Worm (Caenorhabditis elegans) whole organism, late embryonic: ENCODE measurements around the gene ref-1.

Source experiments
- C08G9.2 ChIP-seq: sonication (generic microtip); optimal IDR thresholded peaks from 2 replicates; lab custom pipeline; 2016; ENCODE audit warnings: mild to moderate bottlenecking, missing genetic modification characterization, moderate library complexity, missing compliant biosample characterization
- C38D4.7 ChIP-seq: fragments of 200-800 bp; sonication (Bioruptor generic); optimal IDR thresholded peaks from 2 replicates; lab custom pipeline; 2018; ENCODE audit warnings: mild to moderate bottlenecking, missing genetic modification characterization, moderate library complexity, missing compliant biosample characterization
- F13H6.1 ChIP-seq: sonication (generic microtip); optimal IDR thresholded peaks from 2 replicates; lab custom pipeline; 2016; ENCODE audit warnings: missing genetic modification characterization, missing compliant biosample characterization
- K02D7.2 ChIP-seq: sonication (generic microtip); optimal IDR thresholded peaks from 2 replicates; lab custom pipeline; 2017; ENCODE audit warnings: mild to moderate bottlenecking, missing genetic modification characterization, missing compliant biosample characterization
- K09A11.1 ChIP-seq: sonication (generic microtip); optimal IDR thresholded peaks from 2 replicates; lab custom pipeline; 2017; ENCODE audit warnings: antibody characterized with exemption, mild to moderate bottlenecking, missing genetic modification characterization, missing compliant biosample characterization; ENCODE audit not compliant: insufficient read depth
- T23F11.4 ChIP-seq: fragments of 200-800 bp; sonication (Bioruptor generic); optimal IDR thresholded peaks from 2 replicates; lab custom pipeline; 2018; ENCODE audit warnings: mild to moderate bottlenecking, missing genetic modification characterization, missing compliant biosample characterization
- Y22D7AL.16 ChIP-seq: sonication (generic microtip); optimal IDR thresholded peaks from 2 replicates; lab custom pipeline; 2016; ENCODE audit warnings: missing genetic modification characterization, missing compliant biosample characterization
- ahr-1 ChIP-seq: sonication (generic microtip); optimal IDR thresholded peaks from 2 replicates; lab custom pipeline; 2016; ENCODE audit warnings: missing genetic modification characterization, missing compliant biosample characterization
- ama-1 ChIP-seq: fragments of 150-350 bp; optimal IDR thresholded peaks from 2 replicates; lab custom pipeline; 2014
- ceh-14 ChIP-seq: sonication (generic microtip); optimal IDR thresholded peaks from 2 replicates; lab custom pipeline; 2016; ENCODE audit warnings: missing genotype, missing genetic modification characterization, missing compliant biosample characterization
- ceh-18 ChIP-seq: sonication (generic microtip); optimal IDR thresholded peaks from 2 replicates; lab custom pipeline; 2016; ENCODE audit warnings: missing genetic modification characterization, missing compliant biosample characterization
- ceh-19 ChIP-seq: fragments of 200-800 bp; sonication (Bioruptor generic); optimal IDR thresholded peaks from 2 replicates; lab custom pipeline; 2018; ENCODE audit warnings: mild to moderate bottlenecking, missing genetic modification characterization, missing compliant biosample characterization
- ceh-22 ChIP-seq: sonication (generic microtip); optimal IDR thresholded peaks from 2 replicates; lab custom pipeline; 2017; ENCODE audit warnings: missing biosample characterization, missing genetic modification characterization
- ceh-24 ChIP-seq: sonication (generic microtip); optimal IDR thresholded peaks from 2 replicates; lab custom pipeline; 2016; ENCODE audit warnings: mild to moderate bottlenecking, missing genetic modification characterization, missing compliant biosample characterization
- ceh-48 ChIP-seq: sonication (generic microtip); optimal IDR thresholded peaks from 2 replicates; lab custom pipeline; 2016; ENCODE audit warnings: missing genetic modification characterization, inconsistent platforms, missing compliant biosample characterization
- ceh-6 ChIP-seq: fragments of 200-800 bp; sonication (Bioruptor generic); optimal IDR thresholded peaks from 2 replicates; lab custom pipeline; 2018; ENCODE audit warnings: mild to moderate bottlenecking, missing genetic modification characterization, missing compliant biosample characterization
- ceh-9 ChIP-seq: sonication (generic microtip); optimal IDR thresholded peaks from 2 replicates; lab custom pipeline; 2016; ENCODE audit warnings: mild to moderate bottlenecking, missing genetic modification characterization, inconsistent platforms, missing compliant biosample characterization
- dmd-4 ChIP-seq: sonication (generic microtip); optimal IDR thresholded peaks from 2 replicates; lab custom pipeline; 2016; ENCODE audit warnings: borderline replicate concordance, missing genetic modification characterization, missing compliant biosample characterization
- elt-4 ChIP-seq: sonication (generic microtip); optimal IDR thresholded peaks from 2 replicates; lab custom pipeline; 2016; ENCODE audit warnings: missing genetic modification characterization, missing compliant biosample characterization
- fax-1 ChIP-seq: sonication (generic microtip); optimal IDR thresholded peaks from 2 replicates; lab custom pipeline; 2016; ENCODE audit warnings: missing genotype, missing genetic modification characterization, missing compliant biosample characterization
- fkh-6 ChIP-seq: sonication (generic microtip); optimal IDR thresholded peaks from 2 replicates; lab custom pipeline; 2016; ENCODE audit warnings: missing genetic modification characterization, missing compliant biosample characterization
- gmeb-2 ChIP-seq: sonication (generic microtip); optimal IDR thresholded peaks from 2 replicates; lab custom pipeline; 2016; ENCODE audit warnings: missing genetic modification characterization, inconsistent platforms, missing compliant biosample characterization
- hlh-30 ChIP-seq: sonication (generic microtip); optimal IDR thresholded peaks from 2 replicates; lab custom pipeline; 2017; ENCODE audit warnings: antibody characterized with exemption, missing genetic modification characterization, missing compliant biosample characterization; ENCODE audit not compliant: insufficient read depth
- hlh-6 ChIP-seq: sonication (generic microtip); optimal IDR thresholded peaks from 2 replicates; lab custom pipeline; 2016; ENCODE audit warnings: missing genotype, missing genetic modification characterization, missing compliant biosample characterization
- hlh-8 ChIP-seq: sonication (generic microtip); optimal IDR thresholded peaks from 2 replicates; lab custom pipeline; 2016; ENCODE audit warnings: missing genotype, missing genetic modification characterization, missing compliant biosample characterization
- madf-2 ChIP-seq: sonication (generic microtip); optimal IDR thresholded peaks from 2 replicates; lab custom pipeline; 2017; ENCODE audit warnings: missing genetic modification characterization, missing compliant biosample characterization
- mec-3 ChIP-seq: sonication (generic microtip); optimal IDR thresholded peaks from 2 replicates; lab custom pipeline; 2016; ENCODE audit warnings: borderline replicate concordance, missing genetic modification characterization, missing compliant biosample characterization
- odd-2 ChIP-seq: sonication (generic microtip); optimal IDR thresholded peaks from 2 replicates; lab custom pipeline; 2017; ENCODE audit warnings: antibody characterized with exemption, mild to moderate bottlenecking, missing genetic modification characterization, missing compliant biosample characterization
- pag-3 ChIP-seq: sonication (generic microtip); optimal IDR thresholded peaks from 2 replicates; lab custom pipeline; 2016; ENCODE audit warnings: missing compliant biosample characterization, missing genetic modification characterization, borderline replicate concordance
- pat-9 ChIP-seq: fragments of 200-800 bp; sonication (Bioruptor generic); optimal IDR thresholded peaks from 2 replicates; lab custom pipeline; 2018; ENCODE audit warnings: mild to moderate bottlenecking, missing genetic modification characterization, moderate library complexity, missing compliant biosample characterization
- pax-1 ChIP-seq: fragments of 150-350 bp; optimal IDR thresholded peaks from 2 replicates; lab custom pipeline; 2014; ENCODE audit warnings: missing biosample characterization, missing genetic modification characterization
- pqm-1 ChIP-seq: sonication (generic microtip); optimal IDR thresholded peaks from 2 replicates; lab custom pipeline; 2016; ENCODE audit warnings: missing genetic modification characterization, missing compliant biosample characterization
- ref-2 ChIP-seq: sonication (generic microtip); optimal IDR thresholded peaks from 2 replicates; lab custom pipeline; 2016; ENCODE audit warnings: missing genetic modification characterization, missing compliant biosample characterization
- rnt-1 ChIP-seq: sonication (generic microtip); optimal IDR thresholded peaks from 2 replicates; lab custom pipeline; 2016; ENCODE audit warnings: missing genetic modification characterization, missing compliant biosample characterization
- sox-4 ChIP-seq: sonication (generic microtip); optimal IDR thresholded peaks from 2 replicates; lab custom pipeline; 2017; ENCODE audit warnings: mild to moderate bottlenecking, missing genetic modification characterization, inconsistent platforms, missing compliant biosample characterization
- syd-9 ChIP-seq: sonication (generic microtip); optimal IDR thresholded peaks from 2 replicates; lab custom pipeline; 2016; ENCODE audit warnings: mild to moderate bottlenecking, missing genetic modification characterization, moderate library complexity, missing compliant biosample characterization
- tbx-2 ChIP-seq: sonication (generic microtip); optimal IDR thresholded peaks from 2 replicates; lab custom pipeline; 2016; ENCODE audit warnings: missing genetic modification characterization, missing compliant biosample characterization
- ttx-3 ChIP-seq: sonication (generic microtip); optimal IDR thresholded peaks from 2 replicates; lab custom pipeline; 2016; ENCODE audit warnings: missing genetic modification reagents, missing genetic modification characterization, missing compliant biosample characterization
- unc-3 ChIP-seq, 2 experiments: fragments of 200-800 bp in 1 of 2; sonication (Bioruptor generic) in 1 of 2; sonication (generic microtip) in 1 of 2; conservative IDR thresholded peaks in 1 of 2; optimal IDR thresholded peaks in 1 of 2; 2 replicates each; pipeline versions ENCODE4 v1.3.6 to Lab custom; 2016 to 2022; ENCODE audit warnings: missing compliant biosample characterization in 2 of 2, missing genetic modification characterization in 2 of 2, missing genetic modification reagents in 1 of 2
- unc-55 ChIP-seq: sonication (generic microtip); optimal IDR thresholded peaks from 2 replicates; lab custom pipeline; 2017; ENCODE audit warnings: missing biosample characterization, missing genetic modification reagents, missing genetic modification characterization
- ztf-16 ChIP-seq: sonication (generic microtip); optimal IDR thresholded peaks from 2 replicates; lab custom pipeline; 2017; ENCODE audit warnings: missing genetic modification characterization, missing compliant biosample characterization

The ref-1 gene

ce11 chrII:10168905-10169782 is 49.1 kb upstream of the ref-1 start, which contains the start of gene daf-19 (continued):
- TF ChIP-seq syd-9 (tag; lab: Kevin White, UChicago), result peak; percentile 92
- TF ChIP-seq F13H6.1 (tag; lab: Kevin White, UChicago), result peak; percentile 57
- TF ChIP-seq ceh-48 (tag; lab: Kevin White, UChicago), result peak; percentile 74
- TF ChIP-seq ceh-24 (tag; lab: Kevin White, UChicago), result no peak
- peak; percentile 87 for TF ChIP-seq ceh-14 (tag; lab: Kevin White, UChicago)
- TF ChIP-seq Y22D7AL.16, result peak; percentile 46
- peak; percentile 75 for TF ChIP-seq fkh-6 (tag; lab: Kevin White, UChicago)
- peak; percentile 69 for TF ChIP-seq T23F11.4 (GFP tag; lab: Kevin White, UChicago)
- TF ChIP-seq rnt-1 (tag; lab: Kevin White, UChicago), result peak; percentile 68
- no peak for TF ChIP-seq pag-3 (tag; lab: Kevin White, UChicago)
- TF ChIP-seq tbx-2 (tag; lab: Kevin White, UChicago), result peak; percentile 91
- TF ChIP-seq ama-1, result peak; percentile 81
- TF ChIP-seq ceh-19 (GFP tag; lab: Kevin White, UChicago), result peak; percentile 88
- no peak for TF ChIP-seq unc-55
- peak; percentile 50 for TF ChIP-seq C08G9.2 (tag; lab: Kevin White, UChicago)
- TF ChIP-seq sox-4 (tag; lab: Kevin White, UChicago), result peak; percentile 78
- TF ChIP-seq ref-2 (tag; lab: Kevin White, UChicago), result peak; percentile 79
- TF ChIP-seq pax-1, result no peak
- no peak for TF ChIP-seq hlh-30 (tag; lab: Kevin White, UChicago)
- peak; percentile 32 for TF ChIP-seq K02D7.2 (tag; lab: Kevin White, UChicago)
- TF ChIP-seq madf-2 (tag; lab: Kevin White, UChicago), result peak; percentile 62
- no peak for TF ChIP-seq ttx-3
- TF ChIP-seq hlh-8 (tag; lab: Kevin White, UChicago), result peak; percentile 74
- TF ChIP-seq odd-2 (tag; lab: Kevin White, UChicago), result no peak
- TF ChIP-seq ceh-9 (tag; lab: Kevin White, UChicago), result no peak
- peak; percentile 41 for TF ChIP-seq K09A11.1
- TF ChIP-seq hlh-6 (tag; lab: Kevin White, UChicago), result peak; percentile 90
- peak; percentile 87 for TF ChIP-seq ceh-18 (tag; lab: Kevin White, UChicago)
- TF ChIP-seq ceh-22 (tag; lab: Kevin White, UChicago), result no peak
- peak; percentile 69 for TF ChIP-seq C38D4.7
- no peak for TF ChIP-seq ahr-1 (tag; lab: Kevin White, UChicago)

DNA sequence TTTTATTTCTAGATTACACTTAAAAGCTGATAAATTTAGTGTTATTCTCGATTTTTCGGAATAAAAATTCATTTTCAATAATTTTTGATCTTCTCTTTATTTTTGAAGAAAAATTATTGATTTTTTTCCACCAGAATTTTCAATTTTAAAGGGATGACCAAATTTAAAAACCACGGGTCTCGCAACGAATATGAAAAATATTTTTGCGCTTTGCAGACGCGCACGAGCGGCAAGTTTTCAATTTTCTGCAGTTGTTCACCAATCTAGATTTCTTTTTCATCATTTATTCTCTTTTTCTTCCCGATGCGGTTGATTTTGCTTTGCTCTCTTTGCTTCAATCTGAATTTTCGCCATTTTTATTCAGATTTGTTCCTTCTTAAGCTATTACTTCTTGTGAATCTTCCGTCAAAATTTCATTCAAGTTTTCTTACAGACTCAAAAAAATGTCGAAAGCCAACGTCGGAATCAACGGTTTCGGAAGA is 47.4 kb upstream of the ref-1 start, which contains the start of gene gpd-4:
Gene gpd-4, plus strand, starts transcription at position 432 of the 482 bp plus-strand sequence.
- no peak for TF ChIP-seq fax-1 (tag; lab: Kevin White, UChicago)
- no peak for TF ChIP-seq dmd-4
- TF ChIP-seq C08G9.2 (tag; lab: Kevin White, UChicago), result no peak
- no peak for TF ChIP-seq elt-4 (tag; lab: Kevin White, UChicago)
- no peak for TF ChIP-seq gmeb-2 (tag; lab: Kevin White, UChicago)
- no peak for TF ChIP-seq F13H6.1 (tag; lab: Kevin White, UChicago)
- no peak for TF ChIP-seq odd-2 (tag; lab: Kevin White, UChicago)
- no peak for TF ChIP-seq unc-3 (GFP tag; conservative IDR thresholded peaks at IDR 0.05; lab: Robert Waterston, UW)
- no peak for TF ChIP-seq unc-3 (tag; optimal IDR thresholded peaks at IDR 0.05; lab: Kevin White, UChicago)
- no peak for TF ChIP-seq hlh-6 (tag; lab: Kevin White, UChicago)
- TF ChIP-seq ztf-16 (tag; lab: Kevin White, UChicago), result no peak
- no peak for TF ChIP-seq ceh-6
- TF ChIP-seq pqm-1 (tag; lab: Kevin White, UChicago), result no peak
- TF ChIP-seq rnt-1 (tag; lab: Kevin White, UChicago), result no peak
- no peak for TF ChIP-seq pag-3 (tag; lab: Kevin White, UChicago)
- no peak for TF ChIP-seq ceh-14 (tag; lab: Kevin White, UChicago)
- TF ChIP-seq pat-9 (tag; lab: Kevin White, UChicago), result no peak
- no peak for TF ChIP-seq ceh-24 (tag; lab: Kevin White, UChicago)
- TF ChIP-seq Y22D7AL.16, result no peak
- no peak for TF ChIP-seq mec-3
